Fruit fly (Drosophila melanogaster) whole organism, prepupa: ENCODE measurements around the gene Alp1.

Experiments used
- CG10631 ChIP-seq: fragments of 200-800 bp; sonication (Bioruptor generic); optimal IDR thresholded peaks from 2 replicates; lab custom pipeline; 2016; ENCODE audit warnings: missing biosample characterization, missing genetic modification characterization
- CG11294 ChIP-seq: fragments of 200-800 bp; sonication (Bioruptor generic); IDR thresholded peaks from 2 replicates; pipeline ENCODE4 v1.3.6; 2022; ENCODE audit warnings: missing biosample characterization, missing genetic modification characterization
- CG11762 ChIP-seq: fragments of 200-800 bp; sonication (Bioruptor generic); optimal IDR thresholded peaks from 3 replicates; lab custom pipeline; 2016; ENCODE audit warnings: missing biosample characterization, missing genetic modification characterization; ENCODE audit not compliant: insufficient read depth
- CG15336 ChIP-seq: fragments of 200-800 bp; sonication (Bioruptor generic); IDR thresholded peaks from 2 replicates; pipeline ENCODE4 v1.3.6; 2022; ENCODE audit warnings: missing biosample characterization, missing genetic modification characterization
- CG1621 ChIP-seq: fragments of 200-800 bp; sonication (Bioruptor generic); optimal IDR thresholded peaks from 3 replicates; lab custom pipeline; 2018; ENCODE audit warnings: missing biosample characterization, mild to moderate bottlenecking, missing genetic modification characterization
- CG3032 ChIP-seq: fragments of 200-800 bp; optimal IDR thresholded peaks from 2 replicates; lab custom pipeline; 2019; ENCODE audit warnings: missing biosample characterization, mild to moderate bottlenecking, missing genetic modification characterization, moderate library complexity
- CG32006 ChIP-seq: fragments of 200-800 bp; sonication (Bioruptor generic); optimal IDR thresholded peaks from 3 replicates; lab custom pipeline; 2017; ENCODE audit warnings: missing biosample characterization, mild to moderate bottlenecking, missing genetic modification characterization
- CG34406 ChIP-seq: fragments of 200-800 bp; sonication (Bioruptor generic); optimal IDR thresholded peaks from 3 replicates; lab custom pipeline; 2016; ENCODE audit warnings: missing biosample characterization, missing genetic modification characterization
- CG3919 ChIP-seq: fragments of 200-800 bp; sonication (Bioruptor generic); optimal IDR thresholded peaks from 3 replicates; lab custom pipeline; 2016; ENCODE audit warnings: missing biosample characterization, missing genetic modification characterization
- CG4318 ChIP-seq: fragments of 200-800 bp; sonication (Bioruptor generic); optimal IDR thresholded peaks from 3 replicates; lab custom pipeline; 2017; ENCODE audit warnings: missing biosample characterization, mild to moderate bottlenecking, missing genetic modification characterization
- CG6276 ChIP-seq: fragments of 200-800 bp; sonication (Bioruptor generic); optimal IDR thresholded peaks from 2 replicates; lab custom pipeline; 2017; ENCODE audit warnings: missing biosample characterization, mild to moderate bottlenecking, missing genetic modification characterization
- CG6792 ChIP-seq: fragments of 200-800 bp; sonication (Bioruptor generic); optimal IDR thresholded peaks from 3 replicates; lab custom pipeline; 2016; ENCODE audit warnings: missing biosample characterization, missing genetic modification characterization
- CG6808 ChIP-seq: fragments of 200-800 bp; sonication (Bioruptor generic); optimal IDR thresholded peaks from 3 replicates; lab custom pipeline; 2017; ENCODE audit warnings: missing biosample characterization, missing genetic modification characterization, mild to moderate bottlenecking, moderate library complexity, missing genetic modification reagents
- CG7368 ChIP-seq: fragments of 200-800 bp; sonication (Bioruptor generic); optimal IDR thresholded peaks from 3 replicates; lab custom pipeline; 2016; ENCODE audit warnings: missing biosample characterization, missing genetic modification characterization
- CG8119 ChIP-seq: fragments of 200-800 bp; sonication (Bioruptor generic); IDR thresholded peaks from 3 replicates; pipeline ENCODE4 v1.3.6; 2022; ENCODE audit warnings: missing biosample characterization, missing genetic modification characterization
- CG8319 ChIP-seq: fragments of 200-800 bp; sonication (Bioruptor generic); optimal IDR thresholded peaks from 3 replicates; lab custom pipeline; 2016; ENCODE audit warnings: missing biosample characterization, missing genetic modification characterization
- CG8632 ChIP-seq: fragments of 200-800 bp; sonication (Bioruptor generic); optimal IDR thresholded peaks from 3 replicates; lab custom pipeline; 2016; ENCODE audit warnings: missing biosample characterization, missing genetic modification characterization
- CG9139 ChIP-seq: fragments of 200-800 bp; sonication (Bioruptor generic); optimal IDR thresholded peaks from 3 replicates; lab custom pipeline; 2017; ENCODE audit warnings: missing biosample characterization, mild to moderate bottlenecking, missing genetic modification characterization
- Eip75B ChIP-seq: fragments of 200-800 bp; sonication (Bioruptor generic); optimal IDR thresholded peaks from 3 replicates; lab custom pipeline; 2016; ENCODE audit warnings: missing biosample characterization, missing genetic modification characterization
- Eip78C ChIP-seq: fragments of 200-800 bp; sonication (Bioruptor generic); peaks from one replicate; lab custom pipeline; 2016; ENCODE audit warnings: missing biosample characterization, missing genetic modification characterization
- Eip93F ChIP-seq: fragments of 200-800 bp; sonication (Bioruptor generic); optimal IDR thresholded peaks from 2 replicates; lab custom pipeline; 2016; ENCODE audit warnings: missing biosample characterization, mild to moderate bottlenecking, missing genetic modification characterization
- Gug ChIP-seq: fragments of 200-800 bp; sonication (Bioruptor generic); IDR thresholded peaks from 2 replicates; pipeline ENCODE4 v1.3.6; 2022; ENCODE audit warnings: missing biosample characterization, missing genetic modification characterization
- Hr38 ChIP-seq: sonication (Bioruptor generic); optimal IDR thresholded peaks from 2 replicates; lab custom pipeline; 2016; ENCODE audit warnings: missing biosample characterization, missing genetic modification characterization
- Hr39 ChIP-seq: fragments of 200-800 bp; sonication (Bioruptor generic); optimal IDR thresholded peaks from 2 replicates; lab custom pipeline; 2016; ENCODE audit warnings: missing biosample characterization, missing genetic modification characterization
- Hr4 ChIP-seq: fragments of 200-800 bp; sonication (Bioruptor generic); optimal IDR thresholded peaks from 3 replicates; lab custom pipeline; 2016; ENCODE audit warnings: missing biosample characterization, missing genetic modification characterization
- OdsH ChIP-seq: fragments of 200-800 bp; sonication (Bioruptor generic); optimal IDR thresholded peaks from 3 replicates; lab custom pipeline; 2016; ENCODE audit warnings: missing biosample characterization, missing genetic modification characterization
- Smox ChIP-seq: fragments of 200-800 bp; sonication (Bioruptor generic); optimal IDR thresholded peaks from 3 replicates; lab custom pipeline; 2016; ENCODE audit warnings: missing biosample characterization, missing genetic modification characterization
- Sox14 ChIP-seq: fragments of 200-800 bp; sonication (Bioruptor generic); optimal IDR thresholded peaks from 3 replicates; lab custom pipeline; 2016; ENCODE audit warnings: missing biosample characterization, missing genetic modification characterization
- Sox15 ChIP-seq: fragments of 200-800 bp; sonication (Bioruptor generic); optimal IDR thresholded peaks from 3 replicates; lab custom pipeline; 2016; ENCODE audit warnings: missing biosample characterization, missing genetic modification characterization
- acj6 ChIP-seq: fragments of 200-800 bp; sonication (Bioruptor generic); optimal IDR thresholded peaks from 3 replicates; lab custom pipeline; 2016; ENCODE audit warnings: missing biosample characterization, missing genetic modification characterization
- dac ChIP-seq: fragments of 200-800 bp; sonication (Bioruptor generic); optimal IDR thresholded peaks from 2 replicates; lab custom pipeline; 2017; ENCODE audit warnings: missing biosample characterization, mild to moderate bottlenecking, missing genetic modification characterization
- dsx ChIP-seq: fragments of 200-800 bp; optimal IDR thresholded peaks from 3 replicates; lab custom pipeline; 2019; ENCODE audit warnings: missing biosample characterization, mild to moderate bottlenecking, missing genetic modification characterization, moderate library complexity; ENCODE audit not compliant: poor library complexity, severe bottlenecking
- esn ChIP-seq: fragments of 200-800 bp; sonication (Bioruptor generic); optimal IDR thresholded peaks from 2 replicates; lab custom pipeline; 2016; ENCODE audit warnings: missing biosample characterization, mild to moderate bottlenecking, missing genetic modification characterization, moderate library complexity
- fd85E ChIP-seq: fragments of 200-800 bp; sonication (Bioruptor generic); optimal IDR thresholded peaks from 3 replicates; lab custom pipeline; 2016; ENCODE audit warnings: missing biosample characterization, missing genetic modification characterization
- fkh ChIP-seq: fragments of 200-800 bp; sonication (Bioruptor generic); optimal IDR thresholded peaks from 3 replicates; lab custom pipeline; 2017; ENCODE audit warnings: missing biosample characterization, mild to moderate bottlenecking, missing genetic modification characterization, moderate library complexity
- net ChIP-seq: fragments of 200-800 bp; sonication (Bioruptor generic); optimal IDR thresholded peaks from 3 replicates; lab custom pipeline; 2016; ENCODE audit warnings: missing biosample characterization, missing genetic modification characterization
- salr ChIP-seq, 2 experiments: fragments of 200-800 bp; sonication (Bioruptor generic); optimal IDR thresholded peaks; 3 replicates each; lab custom pipeline; 2016 to 2018; ENCODE audit warnings: missing biosample characterization in 2 of 2, missing genetic modification characterization in 2 of 2, mild to moderate bottlenecking in 1 of 2
- ss ChIP-seq, 2 experiments: fragments of 200-800 bp; sonication (Bioruptor generic); optimal IDR thresholded peaks; 2 replicates in 1 of 2; 3 replicates in 1 of 2; lab custom pipeline; 2017 to 2018; ENCODE audit warnings: mild to moderate bottlenecking in 2 of 2, missing biosample characterization in 2 of 2, missing genetic modification characterization in 2 of 2, moderate library complexity in 1 of 2
- topi ChIP-seq: fragments of 200-800 bp; sonication (Bioruptor generic); optimal IDR thresholded peaks from 3 replicates; lab custom pipeline; 2016; ENCODE audit warnings: missing biosample characterization, missing genetic modification characterization

Alp1 gene

dm6 chr3L:21464240-21464639 lies 19.6 kb upstream of the Alp1 start (continued):
- peak; percentile 71 for TF ChIP-seq fkh (GFP tag; lab: Kevin White, UChicago)
- TF ChIP-seq Sox14: no peak
- TF ChIP-seq Hr4 (GFP tag; lab: Kevin White, UChicago): no peak
- TF ChIP-seq CG34406 (GFP tag; lab: Kevin White, UChicago): peak; percentile 7
- TF ChIP-seq Sox15: no peak
- TF ChIP-seq Gug (GFP tag; lab: Robert Waterston, UW): no peak
- no peak for TF ChIP-seq esn

- TF ChIP-seq Hr39 (GFP tag; lab: Kevin White, UChicago): no peak
- TF ChIP-seq Eip78C (GFP tag; lab: Kevin White, UChicago): peak; percentile 0
- TF ChIP-seq dac (GFP tag; lab: Kevin White, UChicago): no peak
- TF ChIP-seq Eip75B (GFP tag; lab: Kevin White, UChicago): no peak
- no peak for TF ChIP-seq Eip93F (GFP tag; lab: Kevin White, UChicago)
- no peak for TF ChIP-seq fd85E (GFP tag; lab: Kevin White, UChicago)
- peak; percentile 4 for TF ChIP-seq CG32006 (GFP tag; lab: Kevin White, UChicago)
- TF ChIP-seq CG15336 (GFP tag; lab: Robert Waterston, UW): no peak
Measured at dm6 chr3L:21462860-21463259, 18.2 kb upstream of the Alp1 start.

- TF ChIP-seq CG4318 (GFP tag; lab: Kevin White, UChicago) (no peak), dsx (GFP tag; lab: Kevin White, UChicago) (peak; percentile 9), Hr4 (GFP tag; lab: Kevin White, UChicago) (no peak), CG1621 (peak; percentile 14)
Measured at dm6 chr3L:21460149-21460873, 15.7 kb upstream of the Alp1 start.

- TF ChIP-seq CG9139 (GFP tag; lab: Kevin White, UChicago) (no peak), fkh (GFP tag; lab: Kevin White, UChicago) (peak; percentile 22)
Measured at dm6 chr3L:21458736-21459135, 14.1 kb upstream of the Alp1 start.

dm6 chr3L:21455196-21455595 lies 10.6 kb upstream of the Alp1 start:
- TF ChIP-seq Eip78C (GFP tag; lab: Kevin White, UChicago) (peak; percentile 19), CG32006 (GFP tag; lab: Kevin White, UChicago) (no peak), CG7368 (GFP tag; lab: Kevin White, UChicago) (no peak), CG6792 (GFP tag; lab: Kevin White, UChicago) (no peak)

- TF ChIP-seq CG8319: no peak
- TF ChIP-seq CG8119 (GFP tag; lab: Robert Waterston, UW): peak; percentile 45; the same call in 1 of the 3 replicates
- TF ChIP-seq Gug (GFP tag; lab: Robert Waterston, UW): no peak
- TF ChIP-seq esn: peak; percentile 21
- peak; percentile 20 to 27 for TF ChIP-seq salr (GFP tag; optimal IDR thresholded peaks at IDR 0.05; lab: Kevin White, UChicago)
- no peak for TF ChIP-seq dac (GFP tag; lab: Kevin White, UChicago)
- TF ChIP-seq dsx (GFP tag; lab: Kevin White, UChicago): peak; percentile 85
- peak; percentile 14 for TF ChIP-seq Hr39 (GFP tag; lab: Kevin White, UChicago)
- peak; percentile 31 for TF ChIP-seq CG8632 (GFP tag; lab: Kevin White, UChicago)
- TF ChIP-seq Hr38 (GFP tag; lab: Kevin White, UChicago): no peak
- peak; percentile 35 for TF ChIP-seq OdsH (GFP tag; lab: Kevin White, UChicago)
- no peak for TF ChIP-seq CG11294 (GFP tag; lab: Robert Waterston, UW)
- TF ChIP-seq Hr4 (GFP tag; lab: Kevin White, UChicago): peak; percentile 35
- no peak for TF ChIP-seq Smox (GFP tag; lab: Kevin White, UChicago)
- TF ChIP-seq ss (GFP tag; optimal IDR thresholded peaks at IDR 0.05; lab: Kevin White, UChicago): peak; percentile 17 to 55
- TF ChIP-seq CG6808 (GFP tag; lab: Kevin White, UChicago): peak; percentile 42
- peak; percentile 68 for TF ChIP-seq CG3919
- TF ChIP-seq CG10631 (GFP tag; lab: Kevin White, UChicago): peak; percentile 62
- peak; percentile 11 for TF ChIP-seq net (GFP tag; lab: Kevin White, UChicago)
- TF ChIP-seq CG11762: no peak
- TF ChIP-seq CG3032 (tag; lab: Kevin White, UChicago): peak; percentile 54
- peak; percentile 29 for TF ChIP-seq topi (GFP tag; lab: Kevin White, UChicago)
- no peak for TF ChIP-seq CG6276
- TF ChIP-seq CG34406 (GFP tag; lab: Kevin White, UChicago): peak; percentile 40
- peak; percentile 62 for TF ChIP-seq acj6 (GFP tag; lab: Kevin White, UChicago)
Measured at dm6 chr3L:21453623-21454022, 9.0 kb upstream of the Alp1 start.
